Fruit fly (Drosophila melanogaster): ENCODE measurements around the gene Wdr81.
A peak's percentile ranks its signal among the peaks of the same experiment; 100 is the strongest.

Wdr81 gene

DNA sequence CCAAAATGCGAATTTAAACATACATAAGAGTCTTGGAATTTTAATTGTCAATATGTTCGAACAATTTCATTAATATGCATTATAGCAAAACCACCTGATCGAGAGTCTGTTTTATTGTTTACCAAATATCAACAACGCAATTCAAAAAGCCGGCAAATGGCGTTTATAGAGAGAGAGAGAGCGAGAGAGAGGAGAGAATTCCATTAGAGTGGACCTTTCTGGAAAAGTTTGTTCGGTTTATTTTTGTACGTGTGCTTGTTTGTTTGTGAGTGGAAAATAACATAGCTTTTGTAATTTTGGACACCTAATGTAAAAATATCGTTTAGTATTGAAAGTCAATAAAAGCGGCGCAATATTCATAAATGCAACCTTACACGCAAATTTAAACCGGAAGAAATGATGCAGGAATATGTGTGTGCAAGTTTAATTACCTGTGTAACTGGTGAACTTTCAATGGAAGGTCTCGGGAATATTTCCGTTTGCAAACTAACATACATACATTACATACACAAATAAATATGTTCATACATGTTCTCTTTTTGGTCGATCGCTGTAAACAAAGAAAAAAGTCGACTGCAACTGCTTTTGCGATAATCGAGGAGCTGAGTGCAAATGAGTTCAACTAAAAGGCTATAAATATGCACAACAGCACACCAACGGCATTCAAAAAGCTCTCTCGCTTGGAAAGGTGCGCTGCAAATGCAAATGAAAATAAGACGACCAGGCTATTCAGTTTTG lies 24.0 kb upstream of the Wdr81 start, which contains the start of gene CG6785 (continued):
- TF ChIP-seq HLH54F (GFP tag; optimal IDR thresholded peaks at IDR 0.05) (peak; percentile 61), CG6654 (GFP tag; optimal IDR thresholded peaks at IDR 0.05) (no peak), E2f2 (GFP tag; IDR thresholded peaks at IDR 0.05) (peak; percentile 48; the same call in 1 of the 2 replicates), eyg (GFP tag; optimal IDR thresholded peaks at IDR 0.05) (peak; percentile 90), sob (GFP tag; IDR thresholded peaks at IDR 0.05) (peak; percentile 59; the same call in 1 of the 2 replicates), zfh1 (GFP tag; IDR thresholded peaks at IDR 0.05) (0 out of 3 replicates have a peak, but pooled peaks have one; percentile 34), Stat92E (GFP tag; optimal IDR thresholded peaks at IDR 0.05) (peak in 1 of 3 experiments; percentile 51), Opbp (GFP tag; IDR thresholded peaks at IDR 0.05; ENCODE audit: partially characterized antibody) (no peak), Mes4 (GFP tag; optimal IDR thresholded peaks at IDR 0.05) (peak; percentile 91), run (tag; optimal IDR thresholded peaks at IDR 0.05) (peak; percentile 88), prd (optimal IDR thresholded peaks at IDR 0.05) (no peak), prd (GFP tag; IDR thresholded peaks at IDR 0.05) (peak; percentile 55; the same call in 2 of the 3 replicates), CG7372 (GFP tag; IDR thresholded peaks at IDR 0.05) (no peak), E2f1 (GFP tag; IDR thresholded peaks at IDR 0.05) (no peak; the same call in 1 of the 2 replicates), CG43689 (GFP tag; IDR thresholded peaks at IDR 0.05) (no peak), CG13624 (GFP tag; optimal IDR thresholded peaks at IDR 0.05) (peak; percentile 94), Vsx1 (GFP tag; optimal IDR thresholded peaks at IDR 0.05) (peak; percentile 93), CG17802 (tag; optimal IDR thresholded peaks at IDR 0.05) (peak; percentile 24), CG4707 (GFP tag; optimal IDR thresholded peaks at IDR 0.05) (peak; percentile 95), CG12744 (GFP tag; optimal IDR thresholded peaks at IDR 0.05) (peak; percentile 88), CHES-1-like (GFP tag; optimal IDR thresholded peaks at IDR 0.05) (peak; percentile 95), CG32767 (GFP tag; IDR thresholded peaks at IDR 0.05) (no peak), CG31365 (tag; optimal IDR thresholded peaks at IDR 0.05) (peak; percentile 85), eve (GFP tag; optimal IDR thresholded peaks at IDR 0.05) (no peak), CG11093 (GFP tag; IDR thresholded peaks at IDR 0.05) (no peak), dm (GFP tag; optimal IDR thresholded peaks at IDR 0.05) (peak; percentile 55), Hr3 (GFP tag; optimal IDR thresholded peaks at IDR 0.05) (peak; percentile 37), sima (GFP tag; optimal IDR thresholded peaks at IDR 0.05) (peak; percentile 68), da (GFP tag; optimal IDR thresholded peaks at IDR 0.05) (peak; percentile 64), CG8089 (GFP tag; optimal IDR thresholded peaks at IDR 0.05) (peak; percentile 88), zen (tag; optimal IDR thresholded peaks at IDR 0.05) (peak; percentile 9), hbn (GFP tag; IDR thresholded peaks at IDR 0.05; ENCODE audit: partially characterized antibody) (no peak), CG8944 (GFP tag; optimal IDR thresholded peaks at IDR 0.05) (peak; percentile 80), CG10654 (GFP tag; optimal IDR thresholded peaks at IDR 0.05) (peak; percentile 72), CG6683 (GFP tag; optimal IDR thresholded peaks at IDR 0.05) (peak; percentile 62), gfzf (GFP tag; optimal IDR thresholded peaks at IDR 0.05) (peak; percentile 1), Fer2 (tag; optimal IDR thresholded peaks at IDR 0.05) (peak; percentile 53), Gug (GFP tag; IDR thresholded peaks at IDR 0.05) (no peak), BEAF-32 (GFP tag; optimal IDR thresholded peaks at IDR 0.05) (peak; percentile 25), CG7745 (tag; optimal IDR thresholded peaks at IDR 0.05) (peak; percentile 81), sna (GFP tag; IDR thresholded peaks at IDR 0.05; ENCODE audit: partially characterized antibody) (no peak), p53 (GFP tag; optimal IDR thresholded peaks at IDR 0.05) (peak; percentile 85), CG4328 (GFP tag; optimal IDR thresholded peaks at IDR 0.05) (peak; percentile 80), HmgD (GFP tag; optimal IDR thresholded peaks at IDR 0.05) (peak; percentile 18), CG8924 (tag; optimal IDR thresholded peaks at IDR 0.05) (peak; percentile 85), Bgb (GFP tag; IDR thresholded peaks at IDR 0.05; ENCODE audit: partially characterized antibody) (0 out of 2 replicates have a peak, but pooled peaks have one; percentile 5), Hr51 (GFP tag; optimal IDR thresholded peaks at IDR 0.05) (peak; percentile 70), CG15011 (GFP tag; optimal IDR thresholded peaks at IDR 0.05) (peak; percentile 76), CG32532 (GFP tag; IDR thresholded peaks at IDR 0.05) (peak; percentile 38; the same call in 1 of the 2 replicates)
